Fruit fly (Drosophila melanogaster): ENCODE measurements around the gene CG31643.

CG31643 gene

dm6 chr2L:6075345-6075744, 37.4 kb downstream of the CG31643 start:
- TF ChIP-seq usp (GFP tag; optimal IDR thresholded peaks at IDR 0.05) (no peak), pan (optimal IDR thresholded peaks at IDR 0.05) (no peak), EcR (GFP tag; optimal IDR thresholded peaks at IDR 0.05) (no peak), psq (optimal IDR thresholded peaks at IDR 0.05) (no peak), Dll (optimal IDR thresholded peaks at IDR 0.05) (no peak), CG8478 (optimal IDR thresholded peaks at IDR 0.05) (no peak)

- no peak for TF ChIP-seq pan (optimal IDR thresholded peaks at IDR 0.05)
Measured at dm6 chr2L:6076143-6076542, 38.2 kb downstream of the CG31643 start.

- no peak for TF ChIP-seq CG8478 (optimal IDR thresholded peaks at IDR 0.05)
- peak in 1 of 2 experiments; percentile 16 for TF ChIP-seq EcR (GFP tag; optimal IDR thresholded peaks at IDR 0.05)
- TF ChIP-seq Dll (optimal IDR thresholded peaks at IDR 0.05), result no peak
Measured at dm6 chr2L:6076829-6077364, 39.0 kb downstream of the CG31643 start.

- TF ChIP-seq psq (optimal IDR thresholded peaks at IDR 0.05) (no peak), CG8478 (optimal IDR thresholded peaks at IDR 0.05) (no peak), EcR (GFP tag; optimal IDR thresholded peaks at IDR 0.05) (no peak), Dll (optimal IDR thresholded peaks at IDR 0.05) (no peak)
Measured at dm6 chr2L:6077632-6078031, 39.7 kb downstream of the CG31643 start.

dm6 chr2L:6078757-6079351, 40.9 kb downstream of the CG31643 start:
- TF ChIP-seq usp (GFP tag; optimal IDR thresholded peaks at IDR 0.05), result no peak
- peak; percentile 99 to 100 for TF ChIP-seq EcR (GFP tag; optimal IDR thresholded peaks at IDR 0.05)
- TF ChIP-seq Dll (optimal IDR thresholded peaks at IDR 0.05), result no peak
- TF ChIP-seq CG8478 (optimal IDR thresholded peaks at IDR 0.05), result no peak

dm6 chr2L:6080329-6080728, 42.4 kb downstream of the CG31643 start:
- TF ChIP-seq EcR (GFP tag; optimal IDR thresholded peaks at IDR 0.05) (no peak), usp (GFP tag; optimal IDR thresholded peaks at IDR 0.05) (no peak), psq (optimal IDR thresholded peaks at IDR 0.05) (no peak), pan (optimal IDR thresholded peaks at IDR 0.05) (no peak), CG8478 (optimal IDR thresholded peaks at IDR 0.05) (no peak), Dll (optimal IDR thresholded peaks at IDR 0.05) (no peak)

dm6 chr2L:6081134-6081832, 43.4 kb downstream of the CG31643 start:
- TF ChIP-seq usp (GFP tag; optimal IDR thresholded peaks at IDR 0.05) (no peak), EcR (GFP tag; optimal IDR thresholded peaks at IDR 0.05) (peak in 1 of 2 experiments; percentile 71)

dm6 chr2L:6082157-6082645, 44.3 kb downstream of the CG31643 start, which contains the start of gene Kr-h1:
Gene Kr-h1 (plus strand): TSS chr2L:6082603.
- no peak for TF ChIP-seq psq (optimal IDR thresholded peaks at IDR 0.05)
- no peak for TF ChIP-seq EcR (GFP tag; optimal IDR thresholded peaks at IDR 0.05)
- no peak for TF ChIP-seq usp (GFP tag; optimal IDR thresholded peaks at IDR 0.05)
- no peak for TF ChIP-seq CG8478 (optimal IDR thresholded peaks at IDR 0.05)
- TF ChIP-seq pan (optimal IDR thresholded peaks at IDR 0.05), result no peak
- no peak for TF ChIP-seq Dll (optimal IDR thresholded peaks at IDR 0.05)

dm6 chr2L:6082936-6083627, 45.2 kb downstream of the CG31643 start:
- no peak for TF ChIP-seq pan (optimal IDR thresholded peaks at IDR 0.05)
- no peak for TF ChIP-seq CG8478 (optimal IDR thresholded peaks at IDR 0.05)
- no peak for TF ChIP-seq EcR (GFP tag; optimal IDR thresholded peaks at IDR 0.05)
- no peak for TF ChIP-seq usp (GFP tag; optimal IDR thresholded peaks at IDR 0.05)
- TF ChIP-seq psq (optimal IDR thresholded peaks at IDR 0.05), result no peak
- no peak for TF ChIP-seq Dll (optimal IDR thresholded peaks at IDR 0.05)

dm6 chr2L:6084694-6085093, 46.8 kb downstream of the CG31643 start:
- TF ChIP-seq psq (optimal IDR thresholded peaks at IDR 0.05) (no peak), Dll (optimal IDR thresholded peaks at IDR 0.05) (no peak), EcR (GFP tag; optimal IDR thresholded peaks at IDR 0.05) (no peak), CG8478 (optimal IDR thresholded peaks at IDR 0.05) (no peak), pan (optimal IDR thresholded peaks at IDR 0.05) (no peak), usp (GFP tag; optimal IDR thresholded peaks at IDR 0.05) (no peak)

dm6 chr2L:6085733-6086317, 47.9 kb downstream of the CG31643 start:
- no peak for TF ChIP-seq Dll (optimal IDR thresholded peaks at IDR 0.05)
- no peak for TF ChIP-seq EcR (GFP tag; optimal IDR thresholded peaks at IDR 0.05)
- no peak for TF ChIP-seq pan (optimal IDR thresholded peaks at IDR 0.05)
- no peak for TF ChIP-seq CG8478 (optimal IDR thresholded peaks at IDR 0.05)
- no peak for TF ChIP-seq usp (GFP tag; optimal IDR thresholded peaks at IDR 0.05)
- no peak for TF ChIP-seq psq (optimal IDR thresholded peaks at IDR 0.05)

- TF ChIP-seq Dll (optimal IDR thresholded peaks at IDR 0.05), result no peak
- TF ChIP-seq usp (GFP tag; optimal IDR thresholded peaks at IDR 0.05), result no peak
Measured at dm6 chr2L:6086771-6087170, 48.9 kb downstream of the CG31643 start.
